Worm (Caenorhabditis elegans) whole organism, early embryonic: ENCODE results near the gene par-1.

ENCODE experiments used
- B0310.2 ChIP-seq: sonication (generic microtip); optimal IDR thresholded peaks from 2 replicates; lab custom pipeline; 2016; ENCODE audit warnings: mild to moderate bottlenecking, missing genetic modification characterization, missing compliant biosample characterization
- F13C5.2 ChIP-seq: sonication (generic microtip); optimal IDR thresholded peaks from 2 replicates; lab custom pipeline; 2017; ENCODE audit warnings: mild to moderate bottlenecking, missing genetic modification characterization, inconsistent platforms, missing compliant biosample characterization
- aly-1 ChIP-seq: sonication (generic microtip); optimal IDR thresholded peaks from 2 replicates; lab custom pipeline; 2016; ENCODE audit warnings: missing genetic modification characterization, missing compliant biosample characterization
- ama-1 ChIP-seq: fragments of 150-350 bp; optimal IDR thresholded peaks from 2 replicates; lab custom pipeline; 2014
- ceh-13 ChIP-seq: fragments of 200-800 bp; sonication (Bioruptor generic); optimal IDR thresholded peaks from 2 replicates; lab custom pipeline; 2018; ENCODE audit warnings: mild to moderate bottlenecking, missing genetic modification characterization, missing compliant biosample characterization
- ceh-36 ChIP-seq: sonication (generic microtip); optimal IDR thresholded peaks from 2 replicates; lab custom pipeline; 2016; ENCODE audit warnings: missing genetic modification characterization, inconsistent platforms, missing compliant biosample characterization
- ets-7 ChIP-seq: sonication (generic microtip); optimal IDR thresholded peaks from 2 replicates; lab custom pipeline; 2016; ENCODE audit warnings: missing genotype, missing genetic modification characterization, missing compliant biosample characterization
- flt-1 ChIP-seq: fragments of 200-800 bp; sonication (Bioruptor generic); IDR thresholded peaks from 2 replicates; pipeline ENCODE4 v1.3.6; 2022; ENCODE audit warnings: missing genetic modification characterization, missing compliant biosample characterization
- hmbx-1 ChIP-seq: sonication (generic microtip); optimal IDR thresholded peaks from 2 replicates; lab custom pipeline; 2016; ENCODE audit warnings: mild to moderate bottlenecking, missing genetic modification characterization, missing compliant biosample characterization
- hmg-4 ChIP-seq: fragments of 200-800 bp; sonication (Bioruptor generic); optimal IDR thresholded peaks from 2 replicates; lab custom pipeline; 2018; ENCODE audit warnings: mild to moderate bottlenecking, missing genetic modification characterization, missing compliant biosample characterization
- hnd-1 ChIP-seq: sonication (generic microtip); optimal IDR thresholded peaks from 2 replicates; lab custom pipeline; 2016; ENCODE audit warnings: missing genetic modification characterization, missing compliant biosample characterization
- pes-1 ChIP-seq: fragments of 200-800 bp; sonication (Bioruptor generic); IDR thresholded peaks from 2 replicates; pipeline ENCODE4 v1.3.6; 2022; ENCODE audit warnings: missing genetic modification reagents, missing genetic modification characterization, missing compliant biosample characterization
- scrt-1 ChIP-seq: fragments of 200-800 bp; sonication (Bioruptor generic); IDR thresholded peaks from 2 replicates; pipeline ENCODE4 v1.3.6; 2022; ENCODE audit warnings: missing genetic modification characterization, missing compliant biosample characterization
- sea-1 ChIP-seq: fragments of 200-800 bp; sonication (Bioruptor generic); conservative IDR thresholded peaks from 2 replicates; pipeline ENCODE4 v1.3.6; 2022; ENCODE audit warnings: missing genetic modification characterization, missing compliant biosample characterization
- tbx-11 ChIP-seq: fragments of 200-800 bp; sonication (Bioruptor generic); IDR thresholded peaks from 2 replicates; pipeline ENCODE4 v1.3.6; 2022; ENCODE audit warnings: missing genetic modification characterization, missing compliant biosample characterization
- tbx-37 ChIP-seq: fragments of 200-800 bp; sonication (Bioruptor generic); conservative IDR thresholded peaks from 2 replicates; pipeline ENCODE4 v1.3.6; 2022; ENCODE audit warnings: missing genetic modification reagents, missing genetic modification characterization, missing compliant biosample characterization
- tra-4 ChIP-seq: sonication (generic microtip); optimal IDR thresholded peaks from 2 replicates; lab custom pipeline; 2017; ENCODE audit warnings: missing genetic modification characterization, missing compliant biosample characterization

par-1 gene

ce11 chrV:14079501-14079900, 65.7 kb downstream of the par-1 start, which contains the start of gene D1086.6:
D1086.6 (plus strand) TSS chrV:14079801.
- no peak for TF ChIP-seq flt-1 (GFP tag; lab: Robert Waterston, UW)
- no peak for TF ChIP-seq F13C5.2 (tag; lab: Kevin White, UChicago)
- TF ChIP-seq tra-4 = no peak
- TF ChIP-seq tbx-11 (GFP tag; lab: Robert Waterston, UW) = no peak
- no peak for TF ChIP-seq ceh-36 (tag; lab: Kevin White, UChicago)
- TF ChIP-seq ama-1 = no peak
- TF ChIP-seq ceh-13 (GFP tag; lab: Kevin White, UChicago) = no peak
- TF ChIP-seq scrt-1 = no peak
- no peak for TF ChIP-seq aly-1 (tag; lab: Kevin White, UChicago)
- TF ChIP-seq ets-7 = no peak

ce11 chrV:14074160-14074559, 71.0 kb downstream of the par-1 start, which contains the start of gene D1086.11:
D1086.11 (plus strand) TSS chrV:14074460.
- TF ChIP-seq F13C5.2 (tag; lab: Kevin White, UChicago) = no peak
- TF ChIP-seq tbx-11 (GFP tag; lab: Robert Waterston, UW) = no peak
- no peak for TF ChIP-seq ama-1
- no peak for TF ChIP-seq pes-1
- TF ChIP-seq ets-7 = no peak
- no peak for TF ChIP-seq hnd-1 (tag; lab: Kevin White, UChicago)
- no peak for TF ChIP-seq B0310.2 (tag; lab: Kevin White, UChicago)
- TF ChIP-seq aly-1 (tag; lab: Kevin White, UChicago) = no peak
- no peak for TF ChIP-seq scrt-1
- TF ChIP-seq flt-1 (GFP tag; lab: Robert Waterston, UW) = no peak
- no peak for TF ChIP-seq ceh-13 (GFP tag; lab: Kevin White, UChicago)

- TF ChIP-seq hmbx-1 (tag; lab: Kevin White, UChicago) (no peak), ceh-13 (GFP tag; lab: Kevin White, UChicago) (no peak), scrt-1 (no peak), ceh-36 (tag; lab: Kevin White, UChicago) (no peak), hmg-4 (GFP tag; lab: Kevin White, UChicago) (no peak), pes-1 (no peak), tbx-11 (GFP tag; lab: Robert Waterston, UW) (no peak), B0310.2 (tag; lab: Kevin White, UChicago) (no peak), ets-7 (no peak), tbx-37 (GFP tag; lab: Robert Waterston, UW) (no peak), flt-1 (GFP tag; lab: Robert Waterston, UW) (no peak), ama-1 (no peak), aly-1 (tag; lab: Kevin White, UChicago) (no peak), sea-1 (no peak), hnd-1 (tag; lab: Kevin White, UChicago) (no peak), tra-4 (no peak), F13C5.2 (tag; lab: Kevin White, UChicago) (no peak)
Measured at ce11 chrV:14069899-14070298, 75.3 kb downstream of the par-1 start.

ce11 chrV:14067816-14068296, 77.3 kb downstream of the par-1 start, which contains the start of gene D1086.17:
D1086.17 (plus strand) TSS chrV:14067866.
- TF ChIP-seq tra-4 (no peak), ets-7 (no peak), aly-1 (tag; lab: Kevin White, UChicago) (no peak), sea-1 (no peak), scrt-1 (no peak), hmg-4 (GFP tag; lab: Kevin White, UChicago) (no peak), tbx-37 (GFP tag; lab: Robert Waterston, UW) (no peak), hnd-1 (tag; lab: Kevin White, UChicago) (no peak), ceh-13 (GFP tag; lab: Kevin White, UChicago) (no peak), hmbx-1 (tag; lab: Kevin White, UChicago) (no peak), B0310.2 (tag; lab: Kevin White, UChicago) (no peak), ceh-36 (tag; lab: Kevin White, UChicago) (no peak), tbx-11 (GFP tag; lab: Robert Waterston, UW) (no peak), F13C5.2 (tag; lab: Kevin White, UChicago) (no peak), flt-1 (GFP tag; lab: Robert Waterston, UW) (no peak)

DNA sequence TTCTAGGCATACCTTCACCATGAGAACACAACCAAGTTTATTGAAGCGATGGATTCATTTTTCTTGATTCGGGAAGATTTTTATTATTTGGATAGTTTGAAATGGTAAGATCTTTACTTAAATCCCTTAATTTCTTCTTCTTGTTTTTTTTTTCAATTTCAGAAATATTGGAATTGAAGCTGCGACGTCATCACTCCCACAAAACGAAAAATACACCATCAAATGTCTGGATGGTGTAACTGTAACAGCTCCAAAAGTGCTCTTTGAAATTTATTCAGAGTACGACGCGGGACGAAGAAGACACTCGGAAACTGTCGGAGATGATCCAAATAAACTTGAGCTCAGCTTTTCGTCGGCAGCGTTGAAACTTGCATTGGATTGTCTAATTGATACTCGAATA, 80.7 kb downstream of the par-1 start, which contains the start of gene D1086.21:
TSS of gene D1086.21 (plus strand) at position 301 of the 400 bp plus-strand sequence.
- TF ChIP-seq F13C5.2 (tag; lab: Kevin White, UChicago) (no peak), ceh-36 (tag; lab: Kevin White, UChicago) (no peak), aly-1 (tag; lab: Kevin White, UChicago) (no peak), ama-1 (no peak), hnd-1 (tag; lab: Kevin White, UChicago) (no peak), hmbx-1 (tag; lab: Kevin White, UChicago) (no peak), B0310.2 (tag; lab: Kevin White, UChicago) (no peak), tbx-37 (GFP tag; lab: Robert Waterston, UW) (no peak)

ce11 chrV:14063980-14064379, 81.2 kb downstream of the par-1 start:
- no peak for TF ChIP-seq scrt-1
- no peak for TF ChIP-seq tbx-11 (GFP tag; lab: Robert Waterston, UW)
- TF ChIP-seq flt-1 (GFP tag; lab: Robert Waterston, UW) = no peak
- no peak for TF ChIP-seq hnd-1 (tag; lab: Kevin White, UChicago)
- TF ChIP-seq aly-1 (tag; lab: Kevin White, UChicago) = no peak
- no peak for TF ChIP-seq ceh-13 (GFP tag; lab: Kevin White, UChicago)
- TF ChIP-seq tbx-37 (GFP tag; lab: Robert Waterston, UW) = no peak
- TF ChIP-seq B0310.2 (tag; lab: Kevin White, UChicago) = no peak
